Fruit fly (Drosophila melanogaster) whole organism, embryonic: ENCODE data around the gene Gpdh1.

Source experiments
- ATbp ChIP-seq: fragments of 200-800 bp; sonication (Bioruptor generic); optimal IDR thresholded peaks from 2 replicates; lab custom pipeline; 2017; ENCODE audit warnings: missing biosample characterization, mild to moderate bottlenecking, missing genetic modification characterization, missing genetic modification reagents
- Aef1 ChIP-seq: fragments of 200-800 bp; sonication (Bioruptor generic); IDR thresholded peaks from 3 replicates; pipeline ENCODE4 v1.3.6; 2022; ENCODE audit warnings: missing biosample characterization, missing genetic modification characterization
- Bgb ChIP-seq: fragments of 200-800 bp; sonication (Bioruptor generic); IDR thresholded peaks from 2 replicates; pipeline ENCODE4 v1.3.6; 2022; ENCODE audit warnings: missing biosample characterization, missing genetic modification characterization; ENCODE audit not compliant: partially characterized antibody
- CG11695 ChIP-seq: fragments of 200-800 bp; sonication (Bioruptor generic); IDR thresholded peaks from 3 replicates; pipeline ENCODE4 v1.3.6; 2022; ENCODE audit warnings: missing biosample characterization, missing genetic modification characterization
- CG12391 ChIP-seq: fragments of 200-800 bp; sonication (Bioruptor generic); optimal IDR thresholded peaks from 3 replicates; lab custom pipeline; 2018; ENCODE audit warnings: missing biosample characterization, mild to moderate bottlenecking, missing genetic modification characterization, moderate library complexity
- CG1529 ChIP-seq: fragments of 200-800 bp; sonication (Bioruptor generic); optimal IDR thresholded peaks from 3 replicates; lab custom pipeline; 2018; ENCODE audit warnings: missing biosample characterization, missing genetic modification characterization
- CG1832 ChIP-seq: fragments of 200-800 bp; sonication (Bioruptor generic); optimal IDR thresholded peaks from 2 replicates; lab custom pipeline; 2017; ENCODE audit warnings: missing biosample characterization, mild to moderate bottlenecking, missing genetic modification characterization, inconsistent platforms
- CG2129 ChIP-seq: fragments of 200-800 bp; sonication (Bioruptor generic); IDR thresholded peaks from 2 replicates; pipeline ENCODE4 v1.3.6; 2022; ENCODE audit warnings: missing biosample characterization, missing genetic modification characterization; ENCODE audit not compliant: partially characterized antibody
- CG30020 ChIP-seq: fragments of 200-800 bp; optimal IDR thresholded peaks from 2 replicates; lab custom pipeline; 2019; ENCODE audit warnings: missing biosample characterization, mild to moderate bottlenecking, missing genetic modification characterization, moderate library complexity
- CG30403 ChIP-seq: fragments of 200-800 bp; sonication (Bioruptor generic); optimal IDR thresholded peaks from 3 replicates; lab custom pipeline; 2016; ENCODE audit warnings: missing biosample characterization, missing genetic modification characterization
- CG34376 ChIP-seq: fragments of 200-800 bp; sonication (Bioruptor generic); optimal IDR thresholded peaks from 2 replicates; lab custom pipeline; 2018; ENCODE audit warnings: missing biosample characterization, mild to moderate bottlenecking, missing genetic modification characterization
- CG6175 ChIP-seq: fragments of 200-800 bp; sonication (Bioruptor generic); IDR thresholded peaks from 3 replicates; pipeline ENCODE4 v1.3.6; 2022; ENCODE audit warnings: missing biosample characterization, missing genetic modification characterization
- CG7271 ChIP-seq: fragments of 200-800 bp; sonication (Bioruptor generic); optimal IDR thresholded peaks from 2 replicates; lab custom pipeline; 2018; ENCODE audit warnings: missing biosample characterization, mild to moderate bottlenecking, missing genetic modification characterization, moderate library complexity
- CG7987 ChIP-seq: fragments of 200-800 bp; sonication (Bioruptor generic); optimal IDR thresholded peaks from 2 replicates; lab custom pipeline; 2018; ENCODE audit warnings: missing biosample characterization, mild to moderate bottlenecking, missing genetic modification characterization, moderate library complexity
- CG8359 ChIP-seq: fragments of 200-800 bp; sonication (Bioruptor generic); optimal IDR thresholded peaks from 2 replicates; lab custom pipeline; 2017; ENCODE audit warnings: missing biosample characterization, mild to moderate bottlenecking, missing genetic modification characterization, borderline replicate concordance
- CG9876 ChIP-seq: fragments of 200-800 bp; sonication (Bioruptor generic); optimal IDR thresholded peaks from 2 replicates; lab custom pipeline; 2016; ENCODE audit warnings: missing biosample characterization, missing genetic modification characterization
- CG9932 ChIP-seq: fragments of 200-800 bp; sonication (Bioruptor generic); IDR thresholded peaks from 2 replicates; pipeline ENCODE4 v1.3.6; 2022; ENCODE audit warnings: missing biosample characterization, missing genetic modification characterization
- CHES-1-like ChIP-seq: fragments of 200-800 bp; sonication (Bioruptor generic); optimal IDR thresholded peaks from 2 replicates; lab custom pipeline; 2016; ENCODE audit warnings: missing biosample characterization, missing genetic modification characterization
- D ChIP-seq, 2 experiments: fragments of 200-800 bp in 1 of 2; fragments of >200 bp in 1 of 2; sonication (Bioruptor generic) in 1 of 2; optimal IDR thresholded peaks; 2 replicates in 1 of 2; 3 replicates in 1 of 2; lab custom pipeline; 2017; ENCODE audit warnings: mild to moderate bottlenecking in 1 of 2, missing biosample characterization in 1 of 2, missing genetic modification characterization in 1 of 2, missing genetic modification reagents in 1 of 2
- D19B ChIP-seq: fragments of 200-800 bp; sonication (Bioruptor generic); optimal IDR thresholded peaks from 2 replicates; lab custom pipeline; 2017; ENCODE audit warnings: missing biosample characterization, mild to moderate bottlenecking, missing genetic modification characterization
- Dip2 ChIP-seq: fragments of 200-800 bp; sonication (Bioruptor generic); IDR thresholded peaks from 2 replicates; pipeline ENCODE4 v1.3.6; 2022; ENCODE audit warnings: missing biosample characterization, missing genetic modification characterization
- Doc3 ChIP-seq: fragments of 200-800 bp; sonication (Bioruptor generic); IDR thresholded peaks from 3 replicates; pipeline ENCODE4 v1.3.6; 2022; ENCODE audit warnings: missing biosample characterization, missing genetic modification characterization; ENCODE audit not compliant: partially characterized antibody
- Ets97D ChIP-seq: fragments of 200-800 bp; sonication (Bioruptor generic); optimal IDR thresholded peaks from 3 replicates; lab custom pipeline; 2016; ENCODE audit warnings: missing biosample characterization, missing genetic modification characterization
- Fer3 ChIP-seq: fragments of 200-800 bp; sonication (Bioruptor generic); optimal IDR thresholded peaks from 2 replicates; lab custom pipeline; 2018; ENCODE audit warnings: missing biosample characterization, mild to moderate bottlenecking, missing genetic modification characterization, moderate library complexity
- Hmr ChIP-seq: fragments of 200-800 bp; sonication (Bioruptor generic); optimal IDR thresholded peaks from 3 replicates; lab custom pipeline; 2017; ENCODE audit warnings: mild to moderate bottlenecking, missing biosample characterization, missing genetic modification reagents, missing genetic modification characterization
- Kr ChIP-seq: fragments of 200-800 bp; sonication (Bioruptor generic); optimal IDR thresholded peaks from 2 replicates; lab custom pipeline; 2017; ENCODE audit warnings: missing biosample characterization, mild to moderate bottlenecking, missing genetic modification characterization
- Lim3 ChIP-seq: fragments of 200-800 bp; sonication (Bioruptor generic); IDR thresholded peaks from 2 replicates; pipeline ENCODE4 v1.3.6; 2022; ENCODE audit warnings: missing biosample characterization, missing genetic modification characterization
- NK7.1 ChIP-seq: fragments of 200-800 bp; sonication (Bioruptor generic); optimal IDR thresholded peaks from 3 replicates; lab custom pipeline; 2016; ENCODE audit warnings: missing biosample characterization, missing genetic modification characterization
- Pdp1 ChIP-seq, 2 experiments: fragments of 200-800 bp; sonication (Bioruptor generic); optimal IDR thresholded peaks; 3 replicates each; lab custom pipeline; 2016; ENCODE audit warnings: missing biosample characterization in 2 of 2, missing genetic modification characterization in 2 of 2, mild to moderate bottlenecking in 1 of 2, moderate library complexity in 1 of 2
- amos ChIP-seq: fragments of 200-800 bp; sonication (Bioruptor generic); IDR thresholded peaks from 2 replicates; pipeline ENCODE4 v1.3.6; 2022; ENCODE audit warnings: missing biosample characterization, missing genetic modification characterization; ENCODE audit not compliant: partially characterized antibody
- ap ChIP-seq: fragments of 200-800 bp; sonication (Bioruptor generic); IDR thresholded peaks from 2 replicates; pipeline ENCODE4 v1.3.6; 2022; ENCODE audit warnings: missing biosample characterization, missing genetic modification characterization
- bcd ChIP-seq: fragments of 200-800 bp; sonication (Bioruptor generic); optimal IDR thresholded peaks from 2 replicates; lab custom pipeline; 2017; ENCODE audit warnings: missing biosample characterization, mild to moderate bottlenecking, missing genetic modification characterization
- caup ChIP-seq: fragments of 200-800 bp; sonication (Bioruptor generic); optimal IDR thresholded peaks from 3 replicates; lab custom pipeline; 2017; ENCODE audit warnings: missing biosample characterization, mild to moderate bottlenecking, missing genetic modification characterization, moderate library complexity; ENCODE audit not compliant: severe bottlenecking
- chn ChIP-seq: fragments of 200-800 bp; sonication (Bioruptor generic); optimal IDR thresholded peaks from 2 replicates; lab custom pipeline; 2016; ENCODE audit warnings: missing biosample characterization, missing genetic modification characterization
- croc ChIP-seq: fragments of 200-800 bp; sonication (Bioruptor generic); conservative IDR thresholded peaks from 3 replicates; pipeline ENCODE4 v1.3.6; 2022; ENCODE audit warnings: missing biosample characterization, missing genetic modification characterization
- hbn ChIP-seq: fragments of 200-800 bp; sonication (Bioruptor generic); IDR thresholded peaks from 2 replicates; pipeline ENCODE4 v1.3.6; 2022; ENCODE audit warnings: missing biosample characterization, missing genetic modification characterization; ENCODE audit not compliant: partially characterized antibody
- knrl ChIP-seq: fragments of 200-800 bp; sonication (Bioruptor generic); IDR thresholded peaks from 3 replicates; pipeline ENCODE4 v1.3.6; 2022; ENCODE audit warnings: missing biosample characterization, missing genetic modification characterization; ENCODE audit not compliant: partially characterized antibody
- lilli ChIP-seq: fragments of 200-800 bp; sonication (Bioruptor generic); optimal IDR thresholded peaks from 3 replicates; lab custom pipeline; 2016; ENCODE audit warnings: missing biosample characterization, missing genetic modification characterization
- lmd ChIP-seq: fragments of 200-800 bp; sonication (Bioruptor generic); IDR thresholded peaks from 2 replicates; pipeline ENCODE4 v1.3.6; 2022; ENCODE audit warnings: missing biosample characterization, missing genetic modification characterization
- mirr ChIP-seq: fragments of 200-800 bp; sonication (Bioruptor generic); optimal IDR thresholded peaks from 3 replicates; lab custom pipeline; 2018; ENCODE audit warnings: missing biosample characterization, mild to moderate bottlenecking, missing genetic modification characterization
- nerfin-1 ChIP-seq: fragments of 200-800 bp; sonication (Bioruptor generic); optimal IDR thresholded peaks from 3 replicates; lab custom pipeline; 2019; ENCODE audit warnings: missing biosample characterization, mild to moderate bottlenecking, missing genetic modification characterization, moderate library complexity
- pnt ChIP-seq: fragments of 200-800 bp; sonication (Bioruptor generic); optimal IDR thresholded peaks from 3 replicates; lab custom pipeline; 2016; ENCODE audit warnings: missing biosample characterization, missing genetic modification characterization
- pros ChIP-seq: fragments of 200-800 bp; sonication (Bioruptor generic); optimal IDR thresholded peaks from 3 replicates; lab custom pipeline; 2019; ENCODE audit warnings: missing biosample characterization, mild to moderate bottlenecking, missing genetic modification characterization, moderate library complexity
- psq ChIP-seq: fragments of 200-800 bp; sonication (Bioruptor generic); optimal IDR thresholded peaks from 2 replicates; lab custom pipeline; 2017; ENCODE audit warnings: missing biosample characterization, missing genetic modification characterization
- sd ChIP-seq: fragments of 200-800 bp; sonication (Bioruptor generic); optimal IDR thresholded peaks from 3 replicates; lab custom pipeline; 2018; ENCODE audit warnings: missing biosample characterization, mild to moderate bottlenecking, missing genetic modification characterization, moderate library complexity
- shn ChIP-seq: fragments of 200-800 bp; sonication (Bioruptor generic); optimal IDR thresholded peaks from 3 replicates; lab custom pipeline; 2016; ENCODE audit warnings: missing biosample characterization, missing genetic modification characterization
- tin ChIP-seq: fragments of 200-800 bp; sonication (Bioruptor generic); optimal IDR thresholded peaks from 3 replicates; lab custom pipeline; 2016; ENCODE audit warnings: missing biosample characterization, missing genetic modification characterization
- zen2 ChIP-seq: fragments of 200-800 bp; sonication (Bioruptor generic); IDR thresholded peaks from 3 replicates; pipeline ENCODE4 v1.3.6; 2022; ENCODE audit warnings: missing biosample characterization, missing genetic modification characterization; ENCODE audit not compliant: partially characterized antibody

Gpdh1 gene

dm6 chr2L:5975601-5976000 is 32.2 kb downstream of the Gpdh1 start (continued):
- peak; percentile 55 for TF ChIP-seq sd
- no peak for TF ChIP-seq Doc3
- peak; percentile 38 for TF ChIP-seq mirr (GFP tag; lab: Kevin White, UChicago)
- TF ChIP-seq CG2129 = no peak

DNA sequence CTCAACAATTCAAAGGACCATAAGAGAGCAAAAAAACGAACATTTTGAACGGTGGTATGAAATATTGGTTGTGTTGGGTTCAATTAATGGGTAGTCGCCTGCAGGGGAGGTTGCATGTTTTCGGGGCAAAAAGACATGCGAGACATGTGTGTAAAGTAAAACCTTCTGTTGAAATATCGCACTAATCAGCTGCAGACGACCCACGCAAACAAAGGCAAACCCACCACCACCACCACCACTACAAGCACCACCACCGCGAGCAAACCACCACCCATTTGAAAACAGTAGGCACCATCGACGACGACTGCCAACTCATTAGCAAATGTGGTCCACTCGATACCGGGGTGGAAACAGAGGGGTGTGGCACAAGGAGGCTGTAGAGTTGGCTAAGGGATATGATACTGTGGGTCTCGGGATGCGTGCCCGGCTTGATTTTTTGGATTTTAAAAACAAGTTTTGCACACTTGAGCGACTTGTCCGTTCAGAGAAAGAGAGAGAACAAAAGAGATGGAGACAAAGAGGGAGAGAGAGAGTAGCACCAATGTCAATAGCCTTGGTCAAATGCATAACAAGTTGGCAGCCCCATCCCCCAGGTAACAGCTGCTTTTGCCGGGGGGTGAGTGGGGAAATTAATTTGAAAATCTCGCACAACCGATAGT is 33.8 kb downstream of the Gpdh1 start:
- TF ChIP-seq ATbp (GFP tag; lab: Kevin White, UChicago) = no peak
- no peak for TF ChIP-seq croc (GFP tag; lab: Robert Waterston, UW)
- no peak for TF ChIP-seq CG6175
- no peak for TF ChIP-seq amos (GFP tag; lab: Robert Waterston, UW)
- TF ChIP-seq knrl (GFP tag; lab: Robert Waterston, UW) = no peak
- TF ChIP-seq Bgb = no peak
- TF ChIP-seq CG7271 (tag; lab: Kevin White, UChicago) = no peak
- TF ChIP-seq CG7987 (GFP tag; lab: Kevin White, UChicago) = no peak
- peak; percentile 97 for TF ChIP-seq pros (GFP tag; lab: Kevin White, UChicago)
- no peak for TF ChIP-seq CG11695 (GFP tag; lab: Robert Waterston, UW)
- TF ChIP-seq CG34376 = peak; percentile 11
- TF ChIP-seq lmd (GFP tag; lab: Robert Waterston, UW) = no peak
- peak; percentile 30 for TF ChIP-seq chn (GFP tag; lab: Kevin White, UChicago)
- TF ChIP-seq caup (GFP tag; lab: Kevin White, UChicago) = no peak
- no peak for TF ChIP-seq Fer3 (tag; lab: Kevin White, UChicago)
- TF ChIP-seq pnt (GFP tag; lab: Kevin White, UChicago) = no peak
- no peak for TF ChIP-seq hbn
- TF ChIP-seq CG12391 (tag; lab: Kevin White, UChicago) = no peak
- no peak for TF ChIP-seq CHES-1-like (GFP tag; lab: Kevin White, UChicago)
- peak in 1 of 2 experiments; percentile 38 for TF ChIP-seq Pdp1 (GFP tag; optimal IDR thresholded peaks at IDR 0.05; lab: Kevin White, UChicago)
- TF ChIP-seq CG1529 (GFP tag; lab: Kevin White, UChicago) = no peak
- TF ChIP-seq Lim3 (GFP tag; lab: Robert Waterston, UW) = no peak
- no peak for TF ChIP-seq CG8359 (GFP tag; lab: Kevin White, UChicago)
- no peak for TF ChIP-seq D (optimal IDR thresholded peaks at IDR 0.05; lab: Kevin White, UChicago)
- TF ChIP-seq D (GFP tag; optimal IDR thresholded peaks at IDR 0.05; lab: Kevin White, UChicago) = peak; percentile 37
- no peak for TF ChIP-seq zen2 (GFP tag; lab: Robert Waterston, UW)
- TF ChIP-seq lilli (GFP tag; lab: Kevin White, UChicago) = peak; percentile 7
- TF ChIP-seq tin (GFP tag; lab: Kevin White, UChicago) = no peak
- no peak for TF ChIP-seq shn (GFP tag; lab: Kevin White, UChicago)
- no peak for TF ChIP-seq NK7.1 (GFP tag; lab: Kevin White, UChicago)
- TF ChIP-seq D19B (GFP tag; lab: Kevin White, UChicago) = no peak
- TF ChIP-seq Kr (GFP tag; lab: Kevin White, UChicago) = peak; percentile 3
- no peak for TF ChIP-seq CG30403 (GFP tag; lab: Kevin White, UChicago)
- TF ChIP-seq Dip2 = no peak
- TF ChIP-seq ap = no peak
- no peak for TF ChIP-seq CG9876 (GFP tag; lab: Kevin White, UChicago)
- peak; percentile 46 for TF ChIP-seq CG1832 (GFP tag; lab: Kevin White, UChicago)
- no peak for TF ChIP-seq psq (GFP tag; lab: Kevin White, UChicago)
- no peak for TF ChIP-seq CG30020 (tag; lab: Kevin White, UChicago)
- TF ChIP-seq nerfin-1 (tag; lab: Kevin White, UChicago) = no peak
- TF ChIP-seq CG9932 (GFP tag; lab: Robert Waterston, UW) = no peak
- no peak for TF ChIP-seq Ets97D (GFP tag; lab: Kevin White, UChicago)
- TF ChIP-seq bcd = no peak
- TF ChIP-seq Aef1 (GFP tag; lab: Robert Waterston, UW) = no peak
- no peak for TF ChIP-seq Hmr (GFP tag; lab: Kevin White, UChicago)
